Fruit fly (Drosophila melanogaster) whole organism: ENCODE measurements around the gene CG42823.

Source experiments
- Dll ChIP-seq: fragments of >200 bp; optimal IDR thresholded peaks from 2 replicates; lab custom pipeline; 2017
- psq ChIP-seq: fragments of >200 bp; optimal IDR thresholded peaks from 2 replicates; lab custom pipeline; 2017
- usp ChIP-seq: fragments of >200 bp; optimal IDR thresholded peaks from 2 replicates; lab custom pipeline; 2017; ENCODE audit warnings: missing biosample characterization, missing genetic modification characterization, mixed read lengths

DNA sequence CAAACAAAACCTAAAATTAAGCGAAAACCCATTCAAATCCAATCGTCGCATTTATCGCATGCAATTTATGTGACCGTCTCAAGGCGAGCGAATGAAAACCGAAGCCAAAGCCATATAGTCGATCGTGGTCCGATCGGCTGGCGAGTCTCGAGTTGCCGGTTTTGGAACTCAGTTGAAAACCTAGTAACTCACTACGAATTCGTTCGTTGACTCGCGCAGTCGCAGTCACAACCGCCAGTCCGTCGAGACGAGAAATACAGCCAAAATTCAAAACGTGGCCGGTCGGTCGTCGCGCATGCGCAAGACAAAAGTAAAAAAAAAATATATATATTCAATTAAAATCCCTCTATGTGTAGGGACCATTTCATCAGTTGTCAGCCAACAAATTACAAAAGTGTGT, 25.2 kb downstream of the CG42823 start, which contains the start of gene lute:
- TF ChIP-seq Dll (lab: Kevin White, UChicago) (no peak), usp (no peak), psq (lab: Kevin White, UChicago) (no peak)
